Fruit fly (Drosophila melanogaster) Kc167 (cell line): ENCODE results near the gene unc-119.

ENCODE experiments used
- Myc ChIP-seq: fragments of >200 bp; optimal IDR thresholded peaks from 2 replicates; lab custom pipeline; 2017; ENCODE audit warnings: missing external identifiers
- Sin3A ChIP-seq: fragments of >200 bp; optimal IDR thresholded peaks from 2 replicates; lab custom pipeline; 2018; ENCODE audit warnings: missing external identifiers
- h ChIP-seq: fragments of >200 bp; optimal IDR thresholded peaks from 3 replicates; lab custom pipeline; 2018; ENCODE audit warnings: missing external identifiers
- insv ChIP-seq: fragments of >200 bp; optimal IDR thresholded peaks from 3 replicates; lab custom pipeline; 2018; ENCODE audit warnings: missing external identifiers
- psq ChIP-seq: fragments of >200 bp; optimal IDR thresholded peaks from 2 replicates; lab custom pipeline; 2017; ENCODE audit warnings: missing external identifiers
- ttk ChIP-seq: sonication (Bioruptor generic); optimal IDR thresholded peaks from 2 replicates; lab custom pipeline; 2017; ENCODE audit warnings: missing external identifiers

The unc-119 gene

dm6 chrX:7291850-7292499 lies 877 bp upstream of the unc-119 start:
- no peak for TF ChIP-seq insv (lab: Kevin White, UChicago)
- no peak for TF ChIP-seq h (lab: Kevin White, UChicago)
- TF ChIP-seq ttk (lab: Kevin White, UChicago) = no peak
- TF ChIP-seq Sin3A (lab: Kevin White, UChicago) = no peak
- TF ChIP-seq Myc (lab: Kevin White, UChicago) = no peak
- no peak for TF ChIP-seq psq (lab: Kevin White, UChicago)

dm6 chrX:7285995-7286985 lies 4.8 kb downstream of the unc-119 start, which contains the start of gene CG2059:
Gene CG2059, plus strand, starts transcription at chrX:7286358.
- TF ChIP-seq ttk (lab: Kevin White, UChicago) = no peak
- TF ChIP-seq psq (lab: Kevin White, UChicago) = no peak
- TF ChIP-seq h (lab: Kevin White, UChicago) = no peak

dm6 chrX:7285410-7285809 lies 5.7 kb downstream of the unc-119 start:
- TF ChIP-seq Myc (lab: Kevin White, UChicago) (no peak), psq (lab: Kevin White, UChicago) (no peak), insv (lab: Kevin White, UChicago) (no peak), Sin3A (lab: Kevin White, UChicago) (no peak), ttk (lab: Kevin White, UChicago) (no peak), h (lab: Kevin White, UChicago) (no peak)

- TF ChIP-seq Myc (lab: Kevin White, UChicago) (no peak), ttk (lab: Kevin White, UChicago) (no peak), Sin3A (lab: Kevin White, UChicago) (no peak), h (lab: Kevin White, UChicago) (no peak), psq (lab: Kevin White, UChicago) (no peak), insv (lab: Kevin White, UChicago) (no peak)
Observed at dm6 chrX:7284964-7285363, 6.1 kb downstream of the unc-119 start.

dm6 chrX:7277038-7277437 lies 14.1 kb downstream of the unc-119 start:
- TF ChIP-seq insv (lab: Kevin White, UChicago) (no peak), h (lab: Kevin White, UChicago) (no peak), ttk (lab: Kevin White, UChicago) (no peak), Myc (lab: Kevin White, UChicago) (no peak), Sin3A (lab: Kevin White, UChicago) (no peak), psq (lab: Kevin White, UChicago) (no peak)

- TF ChIP-seq insv (lab: Kevin White, UChicago) (no peak), Myc (lab: Kevin White, UChicago) (no peak), ttk (lab: Kevin White, UChicago) (no peak), Sin3A (lab: Kevin White, UChicago) (no peak), h (lab: Kevin White, UChicago) (no peak), psq (lab: Kevin White, UChicago) (no peak)
Observed at dm6 chrX:7271376-7272015, 19.6 kb downstream of the unc-119 start.

- no peak for TF ChIP-seq psq (lab: Kevin White, UChicago)
- no peak for TF ChIP-seq h (lab: Kevin White, UChicago)
- TF ChIP-seq Sin3A (lab: Kevin White, UChicago) = no peak
Observed at dm6 chrX:7266604-7267003, 24.5 kb downstream of the unc-119 start, which contains the start of gene CG1958. Gene CG1958, plus strand, starts transcription at chrX:7266904.

- TF ChIP-seq psq (lab: Kevin White, UChicago) (no peak), h (lab: Kevin White, UChicago) (no peak), insv (lab: Kevin White, UChicago) (no peak), Sin3A (lab: Kevin White, UChicago) (no peak), Myc (lab: Kevin White, UChicago) (no peak), ttk (lab: Kevin White, UChicago) (no peak)
Observed at dm6 chrX:7255153-7255552, 35.9 kb downstream of the unc-119 start.

- no peak for TF ChIP-seq insv (lab: Kevin White, UChicago)
Observed at dm6 chrX:7252468-7252867, 38.6 kb downstream of the unc-119 start.

- TF ChIP-seq ttk (lab: Kevin White, UChicago) (no peak), psq (lab: Kevin White, UChicago) (no peak), Sin3A (lab: Kevin White, UChicago) (no peak), h (lab: Kevin White, UChicago) (no peak), insv (lab: Kevin White, UChicago) (no peak), Myc (lab: Kevin White, UChicago) (no peak)
Observed at dm6 chrX:7246070-7246469, 45.0 kb downstream of the unc-119 start.

- TF ChIP-seq h (lab: Kevin White, UChicago) = no peak
Observed at dm6 chrX:7241985-7242627, 49.0 kb downstream of the unc-119 start.
